Worm (Caenorhabditis elegans) whole organism, L4 larva: ENCODE results near the gene K02C4.3.
A peak's percentile ranks its signal among the peaks of the same experiment; 100 is the strongest.

ENCODE experiments used
- F10B5.3 ChIP-seq: sonication (generic microtip); optimal IDR thresholded peaks from 2 replicates; lab custom pipeline; 2016; ENCODE audit warnings: mild to moderate bottlenecking, missing genetic modification characterization, missing compliant biosample characterization
- F37D6.2 ChIP-seq: sonication (generic microtip); optimal IDR thresholded peaks from 2 replicates; lab custom pipeline; 2016; ENCODE audit warnings: mild to moderate bottlenecking, missing genetic modification characterization, missing compliant biosample characterization
- F44E2.7 ChIP-seq: fragments of 200-800 bp; sonication (Bioruptor generic); IDR thresholded peaks from 2 replicates; pipeline ENCODE4 v2.1.2; 2022; ENCODE audit warnings: missing genetic modification characterization, missing compliant biosample characterization
- R02D3.7 ChIP-seq: fragments of 150-350 bp; sonication (generic microtip); optimal IDR thresholded peaks from 3 replicates; lab custom pipeline; 2014; ENCODE audit warnings: missing biosample characterization, missing genetic modification characterization
- T26A8.4 ChIP-seq: fragments of 200-800 bp; sonication (Bioruptor generic); IDR thresholded peaks from 2 replicates; pipeline ENCODE4 v1.3.6; 2022; ENCODE audit warnings: missing genetic modification characterization, missing compliant biosample characterization
- Y105C5A.15 ChIP-seq: fragments of 200-800 bp; sonication (Bioruptor generic); IDR thresholded peaks from 2 replicates; pipeline ENCODE4 v1.3.6; 2022; ENCODE audit warnings: missing genetic modification characterization, missing compliant biosample characterization
- Y75B8A.6 ChIP-seq: fragments of 200-800 bp; sonication (Bioruptor generic); IDR thresholded peaks from 2 replicates; pipeline ENCODE4 v1.3.6; 2022; ENCODE audit warnings: missing genetic modification reagents, missing genetic modification characterization, missing compliant biosample characterization
- ZK546.5 ChIP-seq, 2 experiments: sonication (generic microtip); optimal IDR thresholded peaks; 2 replicates each; lab custom pipeline; 2017; ENCODE audit warnings: missing biosample characterization in 2 of 2, missing genetic modification characterization in 2 of 2
- arid-1 ChIP-seq: fragments of 200-800 bp; sonication (Bioruptor generic); conservative IDR thresholded peaks from 2 replicates; pipeline ENCODE4 v1.3.6; 2022; ENCODE audit warnings: missing genetic modification reagents, missing genetic modification characterization, missing compliant biosample characterization
- ceh-20 ChIP-seq: fragments of 200-800 bp; sonication (Bioruptor generic); IDR thresholded peaks from 2 replicates; pipeline ENCODE4 v1.3.6; 2022; ENCODE audit warnings: missing genetic modification reagents, missing genetic modification characterization, missing compliant biosample characterization
- ceh-28 ChIP-seq: fragments of 150-350 bp; optimal IDR thresholded peaks from 2 replicates; lab custom pipeline; 2014; ENCODE audit warnings: missing biosample characterization, missing genetic modification reagents, missing genetic modification characterization
- ceh-62 ChIP-seq: sonication (generic microtip); optimal IDR thresholded peaks from 2 replicates; lab custom pipeline; 2017; ENCODE audit warnings: missing biosample characterization, missing genetic modification characterization
- ces-1 ChIP-seq: fragments of 150-350 bp; sonication (generic microtip); optimal IDR thresholded peaks from 4 replicates; lab custom pipeline; 2014; ENCODE audit warnings: missing biosample characterization, missing genetic modification reagents, missing genetic modification characterization
- ctbp-1 ChIP-seq: fragments of 200-800 bp; sonication (Bioruptor generic); IDR thresholded peaks from 2 replicates; pipeline ENCODE4 v1.3.6; 2022; ENCODE audit warnings: missing genetic modification reagents, missing genetic modification characterization, missing compliant biosample characterization
- daf-8 ChIP-seq: fragments of 200-800 bp; sonication (Bioruptor generic); IDR thresholded peaks from 2 replicates; pipeline ENCODE4 v1.3.6; 2022; ENCODE audit warnings: missing genetic modification characterization, missing compliant biosample characterization
- dmd-8 ChIP-seq: fragments of 200-800 bp; sonication (Bioruptor generic); IDR thresholded peaks from 2 replicates; pipeline ENCODE4 v1.3.6; 2022; ENCODE audit warnings: missing genetic modification characterization, missing compliant biosample characterization
- dve-1 ChIP-seq: sonication (generic microtip); optimal IDR thresholded peaks from 2 replicates; lab custom pipeline; 2017; ENCODE audit warnings: antibody characterized with exemption, mild to moderate bottlenecking, missing genetic modification characterization, missing compliant biosample characterization; ENCODE audit not compliant: insufficient read depth
- egl-27 ChIP-seq: sonication (generic microtip); optimal IDR thresholded peaks from 3 replicates; lab custom pipeline; 2017; ENCODE audit warnings: missing biosample characterization, missing genetic modification reagents, missing genetic modification characterization
- egl-43 ChIP-seq: fragments of 200-800 bp; sonication (Bioruptor generic); IDR thresholded peaks from 2 replicates; pipeline ENCODE4 v1.3.6; 2022; ENCODE audit warnings: missing genetic modification reagents, missing genetic modification characterization, missing compliant biosample characterization
- hif-1 ChIP-seq, 2 experiments: sonication (generic microtip); optimal IDR thresholded peaks; 2 replicates each; lab custom pipeline; 2016 to 2017; ENCODE audit warnings: missing compliant biosample characterization in 2 of 2, missing genetic modification characterization in 2 of 2, missing genetic modification reagents in 2 of 2, missing genotype in 2 of 2, mild to moderate bottlenecking in 1 of 2
- hlh-11 ChIP-seq: fragments of 200-800 bp; sonication (Bioruptor generic); optimal IDR thresholded peaks from 2 replicates; lab custom pipeline; 2018; ENCODE audit warnings: mild to moderate bottlenecking, missing genetic modification characterization, missing compliant biosample characterization
- hlh-30 ChIP-seq: sonication (generic microtip); optimal IDR thresholded peaks from 2 replicates; lab custom pipeline; 2017; ENCODE audit warnings: antibody characterized with exemption, mild to moderate bottlenecking, missing genetic modification characterization, missing compliant biosample characterization; ENCODE audit not compliant: insufficient read depth
- jun-1 ChIP-seq: fragments of 150-350 bp; optimal IDR thresholded peaks from 2 replicates; lab custom pipeline; 2014; ENCODE audit warnings: missing biosample characterization, missing genetic modification reagents, missing genetic modification characterization
- lim-7 ChIP-seq: fragments of 200-800 bp; sonication (Bioruptor generic); IDR thresholded peaks from 2 replicates; pipeline ENCODE4 v1.3.6; 2022; ENCODE audit warnings: missing genetic modification characterization, missing compliant biosample characterization
- lin-15B ChIP-seq: fragments of 150-350 bp; sonication (generic microtip); optimal IDR thresholded peaks from 3 replicates; lab custom pipeline; 2014; ENCODE audit warnings: missing biosample characterization, missing genetic modification characterization
- lin-29 ChIP-seq: fragments of 200-800 bp; sonication (Bioruptor generic); IDR thresholded peaks from 2 replicates; pipeline ENCODE4 v1.3.6; 2022; ENCODE audit warnings: missing genetic modification reagents, missing genetic modification characterization, missing compliant biosample characterization
- lin-39 ChIP-seq: fragments of 150-350 bp; optimal IDR thresholded peaks from 2 replicates; lab custom pipeline; 2014; ENCODE audit warnings: missing biosample characterization, missing genetic modification reagents, missing genetic modification characterization
- madf-9 ChIP-seq: fragments of 200-800 bp; sonication (Bioruptor generic); conservative IDR thresholded peaks from 2 replicates; pipeline ENCODE4 v1.3.6; 2022; ENCODE audit warnings: missing genetic modification reagents, missing genetic modification characterization, missing compliant biosample characterization
- mep-1 ChIP-seq: fragments of 150-350 bp; sonication (generic microtip); optimal IDR thresholded peaks from 3 replicates; lab custom pipeline; 2014; ENCODE audit warnings: missing biosample characterization, missing genetic modification characterization
- mes-2 ChIP-seq: sonication (generic microtip); optimal IDR thresholded peaks from 2 replicates; lab custom pipeline; 2016; ENCODE audit warnings: missing genotype, mild to moderate bottlenecking, missing genetic modification characterization, missing compliant biosample characterization; ENCODE audit not compliant: poor library complexity, severe bottlenecking
- mxl-3 ChIP-seq: fragments of 200-800 bp; sonication (Bioruptor generic); optimal IDR thresholded peaks from 2 replicates; lab custom pipeline; 2018; ENCODE audit warnings: mild to moderate bottlenecking, missing genetic modification characterization, missing compliant biosample characterization
- nhr-102 ChIP-seq: sonication (generic microtip); optimal IDR thresholded peaks from 2 replicates; lab custom pipeline; 2016; ENCODE audit warnings: mild to moderate bottlenecking, missing genetic modification characterization, moderate library complexity, missing compliant biosample characterization
- nhr-11 ChIP-seq: fragments of 150-350 bp; optimal IDR thresholded peaks from 2 replicates; lab custom pipeline; 2014; ENCODE audit warnings: missing biosample characterization, missing genetic modification characterization
- nhr-237 ChIP-seq: sonication (generic microtip); optimal IDR thresholded peaks from 2 replicates; lab custom pipeline; 2017; ENCODE audit warnings: missing biosample characterization, missing genetic modification characterization
- nhr-25 ChIP-seq: sonication (generic microtip); optimal IDR thresholded peaks from 2 replicates; lab custom pipeline; 2017; ENCODE audit warnings: missing genetic modification characterization, mild to moderate bottlenecking, missing compliant biosample characterization, antibody characterized with exemption, moderate library complexity, borderline replicate concordance; ENCODE audit not compliant: insufficient read depth
- nhr-42 ChIP-seq: fragments of 200-800 bp; sonication (Bioruptor generic); IDR thresholded peaks from 2 replicates; pipeline ENCODE4 v1.3.6; 2022; ENCODE audit warnings: missing genetic modification characterization, missing compliant biosample characterization
- nhr-6 ChIP-seq: fragments of 150-350 bp; optimal IDR thresholded peaks from 2 replicates; lab custom pipeline; 2014; ENCODE audit warnings: missing biosample characterization, missing genetic modification characterization
- nhr-76 ChIP-seq: fragments of 150-350 bp; optimal IDR thresholded peaks from 2 replicates; lab custom pipeline; 2014; ENCODE audit warnings: missing biosample characterization, missing genetic modification characterization
- pha-4 ChIP-seq, 2 experiments: fragments of 150-350 bp in 1 of 2; fragments of 200-800 bp in 1 of 2; sonication (Bioruptor generic) in 1 of 2; IDR thresholded peaks in 1 of 2; optimal IDR thresholded peaks in 1 of 2; 2 replicates each; pipeline versions ENCODE4 v1.3.6 to Lab custom; 2014 to 2022; ENCODE audit warnings: missing genetic modification characterization in 2 of 2, missing genetic modification reagents in 2 of 2, missing biosample characterization in 1 of 2, missing compliant biosample characterization in 1 of 2
- php-3 ChIP-seq: fragments of 200-800 bp; sonication (Bioruptor generic); IDR thresholded peaks from 2 replicates; pipeline ENCODE4 v1.3.6; 2022; ENCODE audit warnings: missing genetic modification reagents, missing genetic modification characterization, missing compliant biosample characterization
- pqm-1 ChIP-seq: sonication (generic microtip); optimal IDR thresholded peaks from 2 replicates; lab custom pipeline; 2017; ENCODE audit warnings: missing biosample characterization, missing genetic modification characterization
- sdz-12 ChIP-seq: fragments of 200-800 bp; sonication (Bioruptor generic); optimal IDR thresholded peaks from 2 replicates; lab custom pipeline; 2018; ENCODE audit warnings: mild to moderate bottlenecking, missing genetic modification characterization, missing compliant biosample characterization
- set-16 ChIP-seq: fragments of 200-800 bp; sonication (Bioruptor generic); IDR thresholded peaks from 2 replicates; pipeline ENCODE4 v1.3.6; 2022; ENCODE audit warnings: missing genetic modification reagents, missing genetic modification characterization, missing compliant biosample characterization
- skn-1 ChIP-seq: fragments of 150-350 bp; optimal IDR thresholded peaks from 2 replicates; lab custom pipeline; 2014; ENCODE audit warnings: missing biosample characterization, missing genetic modification characterization
- snpc-1.2 ChIP-seq: fragments of 200-800 bp; sonication (Bioruptor generic); IDR thresholded peaks from 2 replicates; pipeline ENCODE4 v1.3.6; 2022; ENCODE audit warnings: missing genetic modification reagents, missing genetic modification characterization, missing compliant biosample characterization
- spr-3 ChIP-seq: fragments of 200-800 bp; sonication (Bioruptor generic); optimal IDR thresholded peaks from 2 replicates; lab custom pipeline; 2018; ENCODE audit warnings: mild to moderate bottlenecking, missing genetic modification characterization, missing compliant biosample characterization
- tra-1 ChIP-seq: fragments of 200-800 bp; sonication (Bioruptor generic); IDR thresholded peaks from 2 replicates; pipeline ENCODE4 v1.3.6; 2022; ENCODE audit warnings: missing genetic modification reagents, missing genetic modification characterization, missing compliant biosample characterization
- unc-130 ChIP-seq: sonication (generic microtip); optimal IDR thresholded peaks from 2 replicates; lab custom pipeline; 2016; ENCODE audit warnings: missing genetic modification reagents, missing genetic modification characterization, missing compliant biosample characterization
- unc-39 ChIP-seq: sonication (generic microtip); optimal IDR thresholded peaks from 2 replicates; lab custom pipeline; 2017; ENCODE audit warnings: missing biosample characterization, missing genetic modification characterization
- vab-7 ChIP-seq: fragments of 200-800 bp; sonication (Bioruptor generic); IDR thresholded peaks from 2 replicates; pipeline ENCODE4 v1.3.6; 2022; ENCODE audit warnings: missing genetic modification reagents, missing genetic modification characterization, missing compliant biosample characterization
- zip-11 ChIP-seq: fragments of 200-800 bp; sonication (Bioruptor generic); IDR thresholded peaks from 2 replicates; pipeline ENCODE4 v1.3.6; 2022; ENCODE audit warnings: missing genetic modification characterization, missing compliant biosample characterization
- ztf-7 ChIP-seq: fragments of 150-350 bp; optimal IDR thresholded peaks from 2 replicates; lab custom pipeline; 2014; ENCODE audit warnings: missing biosample characterization, missing genetic modification characterization

K02C4.3 gene

ce11 chrII:8086803-8087202 lies at the start of gene K02C4.3 (continued):
- no peak for TF ChIP-seq lin-29 (GFP tag; lab: Robert Waterston, UW)
- no peak for TF ChIP-seq nhr-76 (tag; lab: Kevin White, UChicago)
- no peak for TF ChIP-seq lin-39 (tag; lab: Kevin White, UChicago)
- TF ChIP-seq nhr-6 (tag; lab: Kevin White, UChicago): peak; percentile 51
- TF ChIP-seq Y105C5A.15 (GFP tag; lab: Robert Waterston, UW): no peak
- peak; percentile 42 for TF ChIP-seq hlh-30 (tag; lab: Kevin White, UChicago)
- no peak for TF ChIP-seq R02D3.7 (tag; lab: Kevin White, UChicago)
- TF ChIP-seq ces-1 (GFP tag; lab: Kevin White, UChicago): no peak
- no peak for TF ChIP-seq unc-39 (tag; lab: Kevin White, UChicago)
- no peak for TF ChIP-seq vab-7 (GFP tag; lab: Robert Waterston, UW)
- no peak for TF ChIP-seq skn-1
- TF ChIP-seq mes-2: peak; percentile 81
- no peak for TF ChIP-seq set-16 (GFP tag; lab: Robert Waterston, UW)
- TF ChIP-seq ZK546.5 (tag; optimal IDR thresholded peaks at IDR 0.05; lab: Kevin White, UChicago): no peak
- TF ChIP-seq snpc-1.2 (GFP tag; lab: Robert Waterston, UW): no peak
- TF ChIP-seq hif-1 (tag; optimal IDR thresholded peaks at IDR 0.05; lab: Kevin White, UChicago): no peak
- no peak for TF ChIP-seq jun-1 (tag; lab: Kevin White, UChicago)
- no peak for TF ChIP-seq nhr-102
- TF ChIP-seq php-3 (GFP tag; lab: Robert Waterston, UW): no peak
- TF ChIP-seq nhr-25: no peak
- TF ChIP-seq egl-43 (GFP tag; lab: Robert Waterston, UW): no peak
- no peak for TF ChIP-seq F44E2.7 (GFP tag; lab: Robert Waterston, UW)
- no peak for TF ChIP-seq pha-4 (GFP tag; IDR thresholded peaks at IDR 0.05; lab: Robert Waterston, UW)
- peak; percentile 14 for TF ChIP-seq pha-4 (tag; optimal IDR thresholded peaks at IDR 0.05; lab: Kevin White, UChicago)
- no peak for TF ChIP-seq sdz-12 (GFP tag; lab: Kevin White, UChicago)
- TF ChIP-seq nhr-11 (tag; lab: Kevin White, UChicago): peak; percentile 0
- no peak for TF ChIP-seq dmd-8 (GFP tag; lab: Robert Waterston, UW)
- TF ChIP-seq spr-3: no peak
- no peak for TF ChIP-seq ceh-62 (tag; lab: Kevin White, UChicago)
- TF ChIP-seq mep-1: peak; percentile 70
- TF ChIP-seq dve-1 (tag; lab: Kevin White, UChicago): peak; percentile 72
- no peak for TF ChIP-seq Y75B8A.6 (GFP tag; lab: Robert Waterston, UW)
- no peak for TF ChIP-seq unc-130
- TF ChIP-seq F37D6.2: no peak
- no peak for TF ChIP-seq egl-27 (tag; lab: Kevin White, UChicago)
- no peak for TF ChIP-seq zip-11 (GFP tag; lab: Robert Waterston, UW)
- TF ChIP-seq daf-8: no peak
- no peak for TF ChIP-seq ceh-20 (GFP tag; lab: Robert Waterston, UW)
- TF ChIP-seq hlh-11 (tag; lab: Kevin White, UChicago): peak; percentile 46
- TF ChIP-seq T26A8.4 (GFP tag; lab: Robert Waterston, UW): no peak
- TF ChIP-seq nhr-237: no peak
- no peak for TF ChIP-seq nhr-42 (GFP tag; lab: Robert Waterston, UW)
- no peak for TF ChIP-seq ctbp-1
- TF ChIP-seq tra-1 (GFP tag; lab: Robert Waterston, UW): no peak
- TF ChIP-seq arid-1 (GFP tag; lab: Robert Waterston, UW): no peak
- no peak for TF ChIP-seq lin-15B (tag; lab: Kevin White, UChicago)
- no peak for TF ChIP-seq ceh-28 (tag; lab: Kevin White, UChicago)
- TF ChIP-seq madf-9 (GFP tag; lab: Robert Waterston, UW): no peak
- TF ChIP-seq lim-7 (GFP tag; lab: Robert Waterston, UW): no peak
- peak; percentile 10 for TF ChIP-seq ztf-7 (tag; lab: Kevin White, UChicago)
- TF ChIP-seq F10B5.3 (tag; lab: Kevin White, UChicago): no peak
- no peak for TF ChIP-seq mxl-3 (GFP tag; lab: Kevin White, UChicago)
- TF ChIP-seq pqm-1 (tag; lab: Kevin White, UChicago): no peak
